Worm (Caenorhabditis elegans) whole organism, mixed stage, embryonic: ENCODE results near the gene F26G1.3.

Experiments
- bed-3 ChIP-seq: fragments of 200-800 bp; sonication (Bioruptor generic); optimal IDR thresholded peaks from 3 replicates; lab custom pipeline; 2018; ENCODE audit warnings: mild to moderate bottlenecking, missing genetic modification characterization, moderate library complexity, missing compliant biosample characterization
- ces-1 ChIP-seq: fragments of 150-350 bp; optimal IDR thresholded peaks from 2 replicates; lab custom pipeline; 2014; ENCODE audit warnings: missing biosample characterization, missing genetic modification reagents, missing genetic modification characterization
- elt-1 ChIP-seq: sonication (generic microtip); optimal IDR thresholded peaks from 2 replicates; lab custom pipeline; 2017; ENCODE audit warnings: missing genetic modification characterization, mild to moderate bottlenecking, missing compliant biosample characterization, antibody characterized with exemption, moderate library complexity, borderline replicate concordance; ENCODE audit not compliant: insufficient read depth
- elt-3 ChIP-seq: fragments of 150-350 bp; optimal IDR thresholded peaks from 2 replicates; lab custom pipeline; 2014; ENCODE audit warnings: missing biosample characterization, missing genetic modification characterization
- ham-2 ChIP-seq: fragments of 200-800 bp; sonication (Bioruptor generic); optimal IDR thresholded peaks from 2 replicates; lab custom pipeline; 2018; ENCODE audit warnings: mild to moderate bottlenecking, missing genetic modification characterization, missing compliant biosample characterization
- lsy-2 ChIP-seq: fragments of 150-350 bp; optimal IDR thresholded peaks from 2 replicates; lab custom pipeline; 2014; ENCODE audit warnings: missing biosample characterization, missing genetic modification characterization
- mab-5 ChIP-seq: fragments of 150-350 bp; optimal IDR thresholded peaks from 2 replicates; lab custom pipeline; 2014; ENCODE audit warnings: missing biosample characterization, missing genetic modification characterization
- nhr-12 ChIP-seq: fragments of 150-350 bp; optimal IDR thresholded peaks from 2 replicates; lab custom pipeline; 2014; ENCODE audit warnings: missing biosample characterization, missing genetic modification characterization
- nhr-2 ChIP-seq: fragments of 150-350 bp; optimal IDR thresholded peaks from 2 replicates; lab custom pipeline; 2014; ENCODE audit warnings: missing biosample characterization, missing genetic modification characterization
- nhr-237 ChIP-seq: fragments of 150-350 bp; optimal IDR thresholded peaks from 2 replicates; lab custom pipeline; 2014; ENCODE audit warnings: missing biosample characterization, missing genetic modification characterization
- nhr-28 ChIP-seq: fragments of 150-350 bp; optimal IDR thresholded peaks from 2 replicates; lab custom pipeline; 2014; ENCODE audit warnings: missing biosample characterization, missing genetic modification characterization
- snpc-4 ChIP-seq: fragments of 150-350 bp; optimal IDR thresholded peaks from 2 replicates; lab custom pipeline; 2014; ENCODE audit warnings: missing biosample characterization, missing genetic modification characterization
- unc-120 ChIP-seq: sonication (generic microtip); optimal IDR thresholded peaks from 2 replicates; lab custom pipeline; 2017; ENCODE audit warnings: missing genetic modification characterization, missing compliant biosample characterization; ENCODE audit not compliant: poor library complexity, severe bottlenecking
- ztf-11 ChIP-seq: fragments of 150-350 bp; optimal IDR thresholded peaks from 2 replicates; lab custom pipeline; 2014; ENCODE audit warnings: missing biosample characterization, missing genetic modification characterization

DNA sequence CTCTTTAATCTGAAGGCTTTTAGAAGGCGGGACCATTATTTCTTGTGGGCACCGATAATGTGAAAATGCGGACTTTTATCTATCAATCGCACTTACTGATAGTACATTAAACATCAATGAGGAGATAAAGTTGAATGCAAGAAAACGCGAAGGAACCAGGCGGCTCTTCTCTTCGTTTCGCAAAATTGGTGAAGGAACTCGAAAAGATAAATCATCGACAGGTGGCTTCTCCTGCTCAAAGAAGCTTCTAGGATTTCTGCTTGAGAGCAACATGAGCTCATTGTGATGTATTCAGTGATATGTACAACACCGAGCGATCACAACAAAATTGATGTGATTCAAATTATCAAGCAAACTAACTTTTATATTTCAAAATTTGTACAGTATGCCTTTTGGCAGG lies 47.2 kb downstream of the F26G1.3 start:
- no peak for TF ChIP-seq ham-2 (GFP tag; lab: Kevin White, UChicago)
- TF ChIP-seq ztf-11 (tag; lab: Kevin White, UChicago), result no peak
- no peak for TF ChIP-seq nhr-237
- TF ChIP-seq nhr-12 (tag; lab: Kevin White, UChicago), result no peak
- peak; percentile 78 for TF ChIP-seq unc-120 (tag; lab: Kevin White, UChicago)
- no peak for TF ChIP-seq elt-1 (tag; lab: Kevin White, UChicago)
- TF ChIP-seq lsy-2 (tag; lab: Kevin White, UChicago), result no peak
- TF ChIP-seq bed-3 (GFP tag; lab: Kevin White, UChicago), result no peak
- no peak for TF ChIP-seq nhr-28 (tag; lab: Kevin White, UChicago)
- no peak for TF ChIP-seq nhr-2 (tag; lab: Kevin White, UChicago)
- TF ChIP-seq mab-5 (tag; lab: Kevin White, UChicago), result no peak
- no peak for TF ChIP-seq elt-3 (tag; lab: Kevin White, UChicago)
- TF ChIP-seq snpc-4, result no peak
- TF ChIP-seq ces-1 (GFP tag; lab: Kevin White, UChicago), result no peak
